Fruit fly (Drosophila melanogaster): Measurements from ENCODE around the gene Ir62a.
A peak's percentile ranks its signal among the peaks of the same experiment; 100 is the strongest.

The Ir62a gene

DNA sequence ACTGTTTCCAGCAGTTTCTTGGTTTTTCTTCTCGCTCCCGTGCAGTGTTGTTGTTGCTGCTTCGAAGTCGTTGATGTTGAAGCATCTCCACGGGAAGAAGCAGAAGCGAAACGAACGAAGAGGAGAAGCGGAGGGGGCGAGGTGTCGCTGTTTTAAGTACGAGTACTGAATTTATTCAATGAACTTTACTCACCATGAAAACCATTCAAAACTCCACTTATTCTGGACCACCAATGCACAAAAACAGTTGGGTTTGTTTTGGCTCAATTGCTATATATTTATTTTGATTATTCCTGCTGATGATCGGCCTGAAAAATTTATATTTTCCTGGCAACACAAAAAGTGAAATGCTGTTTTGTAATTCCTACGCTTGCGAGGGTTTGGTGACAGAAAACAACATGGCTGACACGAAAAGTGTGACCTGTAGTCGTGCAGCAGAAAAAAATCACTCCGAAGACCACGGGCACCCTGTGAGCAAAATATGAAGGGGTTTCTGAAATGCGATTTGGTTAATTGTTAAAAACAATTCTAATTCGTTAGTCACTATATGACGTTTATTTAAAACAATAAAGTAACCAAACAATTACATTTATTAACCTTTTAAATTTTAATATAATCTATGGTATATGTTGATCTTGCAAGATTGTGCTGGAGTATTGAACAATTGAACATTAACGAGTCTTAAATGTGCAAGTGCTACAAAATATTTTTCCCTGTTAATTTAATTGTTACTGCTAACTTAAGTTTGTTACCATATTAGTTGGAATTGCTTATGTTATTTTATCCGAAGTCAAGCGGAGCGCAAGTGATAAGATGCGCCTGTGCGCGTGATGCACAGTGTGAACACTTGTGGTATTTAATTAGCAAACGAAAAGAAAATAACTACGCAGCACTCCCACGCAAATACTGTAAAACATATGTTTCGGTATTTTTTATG, 37.4 kb upstream of the Ir62a start, which contains the start of gene CG7879 (continued):
- TF ChIP-seq E2f2 (GFP tag; IDR thresholded peaks at IDR 0.05) (no peak), wor (GFP tag; IDR thresholded peaks at IDR 0.05) (no peak), ac (GFP tag; optimal IDR thresholded peaks at IDR 0.05) (no peak), CG31388 (GFP tag; optimal IDR thresholded peaks at IDR 0.05) (no peak), esg (GFP tag; conservative IDR thresholded peaks at IDR 0.05) (no peak), psq (GFP tag; optimal IDR thresholded peaks at IDR 0.05) (peak; percentile 43), CG3407 (GFP tag; optimal IDR thresholded peaks at IDR 0.05) (no peak), mam (GFP tag; optimal IDR thresholded peaks at IDR 0.05) (peak; percentile 46), zen2 (GFP tag; IDR thresholded peaks at IDR 0.05; ENCODE audit: partially characterized antibody) (no peak), CG11398 (GFP tag; optimal IDR thresholded peaks at IDR 0.05) (no peak), Dref (GFP tag; IDR thresholded peaks at IDR 0.05) (no peak), CG34422 (GFP tag; IDR thresholded peaks at IDR 0.05) (peak; percentile 10; the same call in 1 of the 3 replicates), org-1 (GFP tag; optimal IDR thresholded peaks at IDR 0.05) (no peak), hbn (GFP tag; IDR thresholded peaks at IDR 0.05; ENCODE audit: partially characterized antibody) (no peak; the same call in 1 of the 2 replicates), CG11504 (tag; optimal IDR thresholded peaks at IDR 0.05) (no peak), Sry-β (GFP tag; optimal IDR thresholded peaks at IDR 0.05) (no peak), nerfin-2 (GFP tag; IDR thresholded peaks at IDR 0.05; ENCODE audit: partially characterized antibody) (no peak), CG10366 (GFP tag; IDR thresholded peaks at IDR 0.05) (no peak; the same call in 1 of the 2 replicates), CG12659 (GFP tag; optimal IDR thresholded peaks at IDR 0.05) (peak; percentile 59), CG11093 (GFP tag; IDR thresholded peaks at IDR 0.05) (no peak), CG32767 (GFP tag; IDR thresholded peaks at IDR 0.05) (peak; percentile 55; the same call in 1 of the 2 replicates), run (tag; optimal IDR thresholded peaks at IDR 0.05) (no peak), tgo (GFP tag; IDR thresholded peaks at IDR 0.05) (peak; percentile 53; the same call in 2 of the 3 replicates), Doc2 (GFP tag; IDR thresholded peaks at IDR 0.05) (no peak), bsh (GFP tag; optimal IDR thresholded peaks at IDR 0.05) (no peak), TFAM (GFP tag; optimal IDR thresholded peaks at IDR 0.05) (no peak), Gsc (GFP tag; IDR thresholded peaks at IDR 0.05) (no peak), CG11456 (GFP tag; IDR thresholded peaks at IDR 0.05) (no peak; the same call in 2 of the 3 replicates), pnt (GFP tag; optimal IDR thresholded peaks at IDR 0.05) (peak; percentile 14), Abd-B (GFP tag; optimal IDR thresholded peaks at IDR 0.05) (no peak), hb (GFP tag; IDR thresholded peaks at IDR 0.05; ENCODE audit: partially characterized antibody) (no peak), CG6813 (GFP tag; optimal IDR thresholded peaks at IDR 0.05) (no peak), Usf (GFP tag; optimal IDR thresholded peaks at IDR 0.05) (no peak), CG6654 (GFP tag; optimal IDR thresholded peaks at IDR 0.05) (no peak), otp (GFP tag; IDR thresholded peaks at IDR 0.05) (0 out of 3 replicates have a peak, but pooled peaks have one; percentile 16), CG13775 (GFP tag; optimal IDR thresholded peaks at IDR 0.05) (peak; percentile 22), Sox100B (GFP tag; optimal IDR thresholded peaks at IDR 0.05) (no peak), Lhr (GFP tag; optimal IDR thresholded peaks at IDR 0.05) (peak; percentile 27), CG17802 (tag; optimal IDR thresholded peaks at IDR 0.05) (peak; percentile 74), Side (GFP tag; optimal IDR thresholded peaks at IDR 0.05) (no peak), CG9437 (GFP tag; optimal IDR thresholded peaks at IDR 0.05) (peak; percentile 65), onecut (GFP tag; IDR thresholded peaks at IDR 0.05) (0 out of 2 replicates have a peak, but pooled peaks have one; percentile 5), aop (GFP tag; IDR thresholded peaks at IDR 0.05) (no peak), CG10274 (GFP tag; optimal IDR thresholded peaks at IDR 0.05) (no peak), az2 (GFP tag; optimal IDR thresholded peaks at IDR 0.05) (peak; percentile 15), Dek (tag; optimal IDR thresholded peaks at IDR 0.05) (no peak), grn (GFP tag; optimal IDR thresholded peaks at IDR 0.05) (peak; percentile 58), bowl (GFP tag; IDR thresholded peaks at IDR 0.05) (no peak)
